Worm (Caenorhabditis elegans) whole organism, young adult: ENCODE results near the gene spat-1.

Experiments
- B0019.2 ChIP-seq: fragments of 200-800 bp; sonication (Bioruptor generic); conservative IDR thresholded peaks from 2 replicates; pipeline ENCODE4 v1.3.6; 2022; ENCODE audit warnings: missing genetic modification reagents, missing genetic modification characterization, missing compliant biosample characterization
- C17E4.6 ChIP-seq: fragments of 200-800 bp; sonication (Bioruptor generic); IDR thresholded peaks from 2 replicates; pipeline ENCODE4 v1.3.6; 2022; ENCODE audit warnings: missing genetic modification reagents, missing genetic modification characterization, missing compliant biosample characterization
- F33H1.4 ChIP-seq: fragments of 200-800 bp; sonication (Bioruptor generic); IDR thresholded peaks from 2 replicates; pipeline ENCODE4 v1.3.6; 2022; ENCODE audit warnings: missing genetic modification reagents, missing genetic modification characterization, missing compliant biosample characterization
- ama-1 ChIP-seq, 3 experiments: fragments of 150-350 bp in 1 of 3; sonication (generic microtip) in 2 of 3; optimal IDR thresholded peaks; 2 replicates each; lab custom pipeline; 2014 to 2018; ENCODE audit warnings: missing biosample characterization in 2 of 3, missing genetic modification characterization in 2 of 3, missing genetic modification reagents in 2 of 3
- ceh-91 ChIP-seq: fragments of 200-800 bp; sonication (Bioruptor generic); IDR thresholded peaks from 2 replicates; pipeline ENCODE4 v1.3.6; 2022; ENCODE audit warnings: missing genetic modification reagents, missing genetic modification characterization, missing compliant biosample characterization
- hlh-12 ChIP-seq: sonication (generic microtip); optimal IDR thresholded peaks from 2 replicates; lab custom pipeline; 2016; ENCODE audit warnings: missing genetic modification characterization, missing compliant biosample characterization
- hrde-1 ChIP-seq: sonication (generic microtip); optimal IDR thresholded peaks from 2 replicates; lab custom pipeline; 2016; ENCODE audit warnings: missing genetic modification characterization, mild to moderate bottlenecking, missing compliant biosample characterization, moderate library complexity, missing genotype, missing genetic modification reagents, borderline replicate concordance
- lir-1 ChIP-seq: fragments of 200-800 bp; sonication (Bioruptor generic); conservative IDR thresholded peaks from 2 replicates; pipeline ENCODE4 v1.3.6; 2022; ENCODE audit warnings: missing genetic modification reagents, missing genetic modification characterization, missing compliant biosample characterization
- mes-4 ChIP-seq: sonication (generic microtip); optimal IDR thresholded peaks from 2 replicates; lab custom pipeline; 2016; ENCODE audit warnings: missing genotype, missing genetic modification characterization, missing compliant biosample characterization
- nfyb-1 ChIP-seq: fragments of 200-800 bp; sonication (Bioruptor generic); IDR thresholded peaks from 2 replicates; pipeline ENCODE4 v1.3.6; 2022; ENCODE audit warnings: missing genetic modification reagents, missing genetic modification characterization, missing compliant biosample characterization
- pha-4 ChIP-seq: fragments of 150-350 bp; sonication (generic microtip); optimal IDR thresholded peaks from 2 replicates; lab custom pipeline; 2014; ENCODE audit warnings: missing biosample characterization, missing genetic modification reagents, missing genetic modification characterization
- rpc-1 ChIP-seq, 2 experiments: fragments of 150-350 bp in 1 of 2; sonication (generic microtip) in 1 of 2; optimal IDR thresholded peaks; 2 replicates each; lab custom pipeline; 2014 to 2018; ENCODE audit warnings: missing biosample characterization in 1 of 2, missing genetic modification characterization in 1 of 2, missing genetic modification reagents in 1 of 2, missing genotype in 1 of 2
- unc-62 ChIP-seq: fragments of 150-350 bp; optimal IDR thresholded peaks from 2 replicates; lab custom pipeline; 2014; ENCODE audit warnings: missing biosample characterization, missing genetic modification reagents, missing genetic modification characterization
- zim-3 ChIP-seq: sonication (generic microtip); optimal IDR thresholded peaks from 2 replicates; lab custom pipeline; 2017; ENCODE audit warnings: mild to moderate bottlenecking, missing genetic modification characterization, moderate library complexity, missing compliant biosample characterization

DNA sequence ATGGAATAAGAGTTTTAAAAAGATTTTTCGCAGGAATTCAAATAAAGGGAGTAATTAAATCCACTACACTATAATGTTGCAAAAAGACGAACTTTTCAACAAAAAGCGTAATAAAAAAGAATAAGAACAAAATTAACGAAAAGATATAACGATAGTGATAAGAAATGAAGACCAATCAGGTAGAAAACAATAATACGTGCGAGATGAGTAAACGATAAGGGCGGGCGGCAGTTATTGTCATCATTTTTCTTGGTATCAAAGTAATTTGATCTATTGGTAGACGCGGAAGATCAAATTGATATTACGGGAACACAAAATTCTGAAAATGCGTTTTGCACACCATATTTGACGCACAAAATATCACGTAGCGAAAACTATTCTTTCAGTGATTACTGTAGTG lies 34.1 kb upstream of the spat-1 start:
- no peak for TF ChIP-seq ama-1 (optimal IDR thresholded peaks at IDR 0.05; lab: Kevin White, UChicago)
- no peak for TF ChIP-seq ama-1 (GFP tag; optimal IDR thresholded peaks at IDR 0.05; lab: Kevin White, UChicago)
- TF ChIP-seq F33H1.4 (GFP tag; lab: Robert Waterston, UW) = no peak
- no peak for TF ChIP-seq pha-4
- TF ChIP-seq rpc-1 (optimal IDR thresholded peaks at IDR 0.05; lab: Kevin White, UChicago) = no peak
- no peak for TF ChIP-seq rpc-1 (tag; optimal IDR thresholded peaks at IDR 0.05; lab: Kevin White, UChicago)
- no peak for TF ChIP-seq ceh-91
- TF ChIP-seq B0019.2 = no peak
- no peak for TF ChIP-seq zim-3 (tag; lab: Kevin White, UChicago)
- TF ChIP-seq nfyb-1 (GFP tag; lab: Robert Waterston, UW) = no peak
- TF ChIP-seq lir-1 (GFP tag; lab: Robert Waterston, UW) = no peak
- no peak for TF ChIP-seq C17E4.6 (GFP tag; lab: Robert Waterston, UW)
- TF ChIP-seq unc-62 = no peak
- no peak for TF ChIP-seq hlh-12 (tag; lab: Kevin White, UChicago)
- TF ChIP-seq hrde-1 (tag; lab: Kevin White, UChicago) = no peak
- TF ChIP-seq mes-4 (tag; lab: Kevin White, UChicago) = no peak
